Fruit fly (Drosophila melanogaster): ENCODE results near the gene Hr4.

DNA sequence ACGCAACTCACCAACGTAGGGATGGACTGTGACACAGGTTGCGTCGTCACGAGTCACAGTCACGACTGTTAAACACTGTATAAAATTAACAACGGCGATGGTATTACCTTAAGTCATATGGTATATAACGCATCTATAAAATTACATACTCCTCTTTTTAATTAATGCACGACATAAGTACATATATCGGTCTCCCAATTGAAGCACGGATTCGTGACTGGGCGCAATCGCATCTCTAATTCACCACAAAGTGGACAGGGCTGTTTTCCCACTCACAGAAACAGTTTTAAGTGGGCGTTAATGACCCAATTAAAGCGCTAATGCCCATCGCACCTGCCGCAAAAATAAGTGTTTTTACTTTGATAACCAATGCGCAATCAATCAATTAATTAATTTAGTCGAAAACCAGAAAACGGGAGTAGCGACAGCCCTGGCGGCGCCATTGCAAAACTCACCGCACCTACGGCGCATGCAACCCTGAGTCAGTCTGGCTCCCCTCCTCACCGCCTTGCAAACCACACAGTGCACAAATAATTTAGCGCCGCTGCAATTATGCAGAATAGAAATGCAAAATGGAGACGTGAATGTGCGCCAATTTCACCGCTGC is 99.7 kb downstream of the Hr4 start, which contains the start of gene CG4313:
- TF ChIP-seq h (optimal IDR thresholded peaks at IDR 0.05) (no peak), psq (optimal IDR thresholded peaks at IDR 0.05) (no peak), Sin3A (optimal IDR thresholded peaks at IDR 0.05) (no peak), insv (optimal IDR thresholded peaks at IDR 0.05) (no peak), Myc (optimal IDR thresholded peaks at IDR 0.05) (no peak), ttk (optimal IDR thresholded peaks at IDR 0.05) (no peak)

Measured in Kc167 (cell line).